Fruit fly (Drosophila melanogaster) whole organism, embryonic: ENCODE data around the gene trbd.
A peak's percentile ranks its signal among the peaks of the same experiment; 100 is the strongest.

ENCODE experiments used
- Bgb ChIP-seq: fragments of 200-800 bp; sonication (Bioruptor generic); IDR thresholded peaks from 2 replicates; pipeline ENCODE4 v1.3.6; 2022; ENCODE audit warnings: missing biosample characterization, missing genetic modification characterization; ENCODE audit not compliant: partially characterized antibody
- CG10267 ChIP-seq: fragments of 200-800 bp; sonication (Bioruptor generic); optimal IDR thresholded peaks from 2 replicates; lab custom pipeline; 2018; ENCODE audit warnings: missing biosample characterization, mild to moderate bottlenecking, missing genetic modification characterization, moderate library complexity
- CG11456 ChIP-seq: fragments of 200-800 bp; sonication (Bioruptor generic); IDR thresholded peaks from 3 replicates; pipeline ENCODE4 v1.3.6; 2022; ENCODE audit warnings: missing biosample characterization, missing genetic modification characterization
- CG12391 ChIP-seq: fragments of 200-800 bp; sonication (Bioruptor generic); optimal IDR thresholded peaks from 3 replicates; lab custom pipeline; 2018; ENCODE audit warnings: missing biosample characterization, mild to moderate bottlenecking, missing genetic modification characterization, moderate library complexity
- CG13424 ChIP-seq: fragments of 200-800 bp; sonication (Bioruptor generic); optimal IDR thresholded peaks from 2 replicates; lab custom pipeline; 2019; ENCODE audit warnings: missing biosample characterization, mild to moderate bottlenecking, missing genetic modification characterization, moderate library complexity
- CG14050 ChIP-seq: fragments of 200-800 bp; sonication (Bioruptor generic); IDR thresholded peaks from 3 replicates; pipeline ENCODE4 v1.3.6; 2022; ENCODE audit warnings: missing biosample characterization, missing genetic modification characterization
- CG14965 ChIP-seq: fragments of 200-800 bp; sonication (Bioruptor generic); optimal IDR thresholded peaks from 2 replicates; lab custom pipeline; 2016; ENCODE audit warnings: missing biosample characterization, missing genetic modification characterization, borderline replicate concordance
- CG15269 ChIP-seq: fragments of 200-800 bp; sonication (Bioruptor generic); optimal IDR thresholded peaks from 2 replicates; lab custom pipeline; 2018; ENCODE audit warnings: missing biosample characterization, mild to moderate bottlenecking, missing genetic modification characterization, moderate library complexity
- CG17802 ChIP-seq: fragments of 200-800 bp; sonication (Bioruptor generic); optimal IDR thresholded peaks from 2 replicates; lab custom pipeline; 2018; ENCODE audit warnings: missing biosample characterization, mild to moderate bottlenecking, missing genetic modification characterization, moderate library complexity
- CG1792 ChIP-seq: fragments of 200-800 bp; sonication (Bioruptor generic); optimal IDR thresholded peaks from 2 replicates; lab custom pipeline; 2016; ENCODE audit warnings: missing biosample characterization, missing genetic modification characterization
- CG2678 ChIP-seq: fragments of 200-800 bp; sonication (Bioruptor generic); optimal IDR thresholded peaks from 3 replicates; lab custom pipeline; 2019; ENCODE audit warnings: missing biosample characterization, mild to moderate bottlenecking, missing genetic modification characterization, moderate library complexity
- CG30431 ChIP-seq: fragments of 200-800 bp; sonication (Bioruptor generic); optimal IDR thresholded peaks from 2 replicates; lab custom pipeline; 2017; ENCODE audit warnings: missing biosample characterization, missing genetic modification characterization
- CG34224 ChIP-seq: fragments of 200-800 bp; sonication (Bioruptor generic); IDR thresholded peaks from 3 replicates; pipeline ENCODE4 v1.3.6; 2022; ENCODE audit warnings: missing biosample characterization, missing genetic modification characterization; ENCODE audit not compliant: partially characterized antibody
- CG34422 ChIP-seq: fragments of 200-800 bp; sonication (Bioruptor generic); IDR thresholded peaks from 3 replicates; pipeline ENCODE4 v1.3.6; 2022; ENCODE audit warnings: missing biosample characterization, missing genetic modification characterization
- CG4328 ChIP-seq: fragments of 200-800 bp; sonication (Bioruptor generic); optimal IDR thresholded peaks from 3 replicates; lab custom pipeline; 2017; ENCODE audit warnings: missing biosample characterization, missing genetic modification reagents, missing genetic modification characterization
- CG4360 ChIP-seq: fragments of 200-800 bp; sonication (Bioruptor generic); IDR thresholded peaks from 2 replicates; pipeline ENCODE4 v1.3.6; 2022; ENCODE audit warnings: missing biosample characterization, missing genetic modification characterization
- CG4404 ChIP-seq: fragments of 200-800 bp; sonication (Bioruptor generic); IDR thresholded peaks from 2 replicates; pipeline ENCODE4 v1.3.6; 2022; ENCODE audit warnings: missing biosample characterization, missing genetic modification characterization
- CG4424 ChIP-seq: fragments of 200-800 bp; sonication (Bioruptor generic); optimal IDR thresholded peaks from 3 replicates; lab custom pipeline; 2016; ENCODE audit warnings: missing biosample characterization, missing genetic modification characterization
- CG6689 ChIP-seq: fragments of 200-800 bp; sonication (Bioruptor generic); IDR thresholded peaks from 2 replicates; pipeline ENCODE4 v1.3.6; 2022; ENCODE audit warnings: missing biosample characterization, missing genetic modification characterization
- CG6854 ChIP-seq: fragments of 200-800 bp; sonication (Bioruptor generic); optimal IDR thresholded peaks from 3 replicates; lab custom pipeline; 2017; ENCODE audit warnings: missing biosample characterization, mild to moderate bottlenecking, missing genetic modification characterization
- CG8290 ChIP-seq, 3 experiments: fragments of 200-800 bp; sonication (Bioruptor generic); optimal IDR thresholded peaks; 2 replicates each; lab custom pipeline; 2016 to 2019; ENCODE audit warnings: missing biosample characterization in 3 of 3, missing genetic modification characterization in 3 of 3, mild to moderate bottlenecking in 2 of 3, moderate library complexity in 1 of 3
- CG9817 ChIP-seq: fragments of 200-800 bp; sonication (Bioruptor generic); optimal IDR thresholded peaks from 2 replicates; lab custom pipeline; 2018; ENCODE audit warnings: missing biosample characterization, mild to moderate bottlenecking, missing genetic modification characterization, moderate library complexity
- CG9932 ChIP-seq: fragments of 200-800 bp; sonication (Bioruptor generic); IDR thresholded peaks from 2 replicates; pipeline ENCODE4 v1.3.6; 2022; ENCODE audit warnings: missing biosample characterization, missing genetic modification characterization
- CrebB ChIP-seq: fragments of 200-800 bp; sonication (Bioruptor generic); optimal IDR thresholded peaks from 3 replicates; lab custom pipeline; 2018; ENCODE audit warnings: missing biosample characterization, mild to moderate bottlenecking, missing genetic modification characterization
- D19B ChIP-seq: fragments of 200-800 bp; sonication (Bioruptor generic); optimal IDR thresholded peaks from 2 replicates; lab custom pipeline; 2017; ENCODE audit warnings: missing biosample characterization, mild to moderate bottlenecking, missing genetic modification characterization
- Dbx ChIP-seq: fragments of 200-800 bp; sonication (Bioruptor generic); IDR thresholded peaks from 3 replicates; pipeline ENCODE4 v1.3.6; 2022; ENCODE audit warnings: missing biosample characterization, missing genetic modification characterization
- Deaf1 ChIP-seq: fragments of 200-800 bp; optimal IDR thresholded peaks from 3 replicates; lab custom pipeline; 2019; ENCODE audit warnings: missing biosample characterization, mild to moderate bottlenecking, missing genetic modification characterization, moderate library complexity
- Dll ChIP-seq: fragments of 200-800 bp; sonication (Bioruptor generic); IDR thresholded peaks from 4 replicates; pipeline ENCODE4 v1.3.6; 2022; ENCODE audit warnings: missing biosample characterization, missing genetic modification characterization; ENCODE audit not compliant: partially characterized antibody
- Dref ChIP-seq: fragments of 200-800 bp; sonication (Bioruptor generic); IDR thresholded peaks from 2 replicates; pipeline ENCODE4 v1.3.6; 2022; ENCODE audit warnings: missing biosample characterization, missing genetic modification characterization
- H2.0 ChIP-seq: fragments of 200-800 bp; sonication (Bioruptor generic); IDR thresholded peaks from 2 replicates; pipeline ENCODE4 v1.3.6; 2022; ENCODE audit warnings: missing biosample characterization, missing genetic modification characterization
- Hsf ChIP-seq: fragments of 200-800 bp; sonication (Bioruptor generic); optimal IDR thresholded peaks from 3 replicates; lab custom pipeline; 2016; ENCODE audit warnings: missing biosample characterization, missing genetic modification characterization
- MBD-R2 ChIP-seq: fragments of 200-800 bp; sonication (Bioruptor generic); IDR thresholded peaks from 2 replicates; pipeline ENCODE4 v1.3.6; 2022; ENCODE audit warnings: missing biosample characterization, missing genetic modification characterization
- Myb ChIP-seq: fragments of 200-800 bp; sonication (Bioruptor generic); optimal IDR thresholded peaks from 2 replicates; lab custom pipeline; 2016; ENCODE audit warnings: missing biosample characterization, missing genetic modification characterization
- TFAM ChIP-seq: fragments of 200-800 bp; sonication (Bioruptor generic); optimal IDR thresholded peaks from 2 replicates; lab custom pipeline; 2017; ENCODE audit warnings: missing biosample characterization, missing genetic modification characterization, inconsistent platforms
- Vsx1 ChIP-seq: fragments of 200-800 bp; sonication (Bioruptor generic); optimal IDR thresholded peaks from 2 replicates; lab custom pipeline; 2017; ENCODE audit warnings: missing biosample characterization, mild to moderate bottlenecking, missing genetic modification characterization, missing genetic modification reagents
- YL-1 ChIP-seq: fragments of 200-800 bp; sonication (Bioruptor generic); optimal IDR thresholded peaks from 3 replicates; lab custom pipeline; 2017; ENCODE audit warnings: missing biosample characterization, mild to moderate bottlenecking, missing genetic modification characterization
- bigmax ChIP-seq: fragments of 200-800 bp; sonication (Bioruptor generic); optimal IDR thresholded peaks from 2 replicates; lab custom pipeline; 2018; ENCODE audit warnings: missing biosample characterization, mild to moderate bottlenecking, missing genetic modification characterization
- emc ChIP-seq: fragments of 200-800 bp; sonication (Bioruptor generic); optimal IDR thresholded peaks from 2 replicates; lab custom pipeline; 2016; ENCODE audit warnings: missing biosample characterization, missing genetic modification characterization
- esg ChIP-seq: fragments of 200-800 bp; sonication (Bioruptor generic); conservative IDR thresholded peaks from 2 replicates; pipeline ENCODE4 v1.3.6; 2022; ENCODE audit warnings: missing biosample characterization, missing genetic modification characterization
- ewg ChIP-seq: fragments of 200-800 bp; sonication (Bioruptor generic); optimal IDR thresholded peaks from 3 replicates; lab custom pipeline; 2017; ENCODE audit warnings: mild to moderate bottlenecking, missing biosample characterization, missing genetic modification reagents, missing genetic modification characterization
- eyg ChIP-seq: fragments of 200-800 bp; sonication (Bioruptor generic); optimal IDR thresholded peaks from 3 replicates; lab custom pipeline; 2016; ENCODE audit warnings: missing biosample characterization, missing genetic modification characterization
- hb ChIP-seq: fragments of 200-800 bp; sonication (Bioruptor generic); IDR thresholded peaks from 3 replicates; pipeline ENCODE4 v1.3.6; 2022; ENCODE audit warnings: missing biosample characterization, missing genetic modification characterization; ENCODE audit not compliant: partially characterized antibody
- jumu ChIP-seq: fragments of 200-800 bp; sonication (Bioruptor generic); optimal IDR thresholded peaks from 3 replicates; lab custom pipeline; 2016; ENCODE audit warnings: missing biosample characterization, missing genetic modification characterization
- knrl ChIP-seq: fragments of 200-800 bp; sonication (Bioruptor generic); IDR thresholded peaks from 3 replicates; pipeline ENCODE4 v1.3.6; 2022; ENCODE audit warnings: missing biosample characterization, missing genetic modification characterization; ENCODE audit not compliant: partially characterized antibody
- nerfin-2 ChIP-seq: fragments of 200-800 bp; sonication (Bioruptor generic); IDR thresholded peaks from 2 replicates; pipeline ENCODE4 v1.3.6; 2022; ENCODE audit warnings: missing biosample characterization, missing genetic modification characterization; ENCODE audit not compliant: partially characterized antibody
- sc ChIP-seq, 3 experiments: fragments of >200 bp in 2 of 3; fragments of 200-800 bp in 1 of 3; sonication (Bioruptor generic) in 1 of 3; optimal IDR thresholded peaks; 2 replicates in 2 of 3; 3 replicates in 1 of 3; lab custom pipeline; 2017; ENCODE audit warnings: mild to moderate bottlenecking in 1 of 3, missing biosample characterization in 1 of 3, missing genetic modification characterization in 1 of 3, missing genetic modification reagents in 1 of 3
- stc ChIP-seq: fragments of 200-800 bp; sonication (Bioruptor generic); IDR thresholded peaks from 2 replicates; pipeline ENCODE4 v1.3.6; 2022; ENCODE audit warnings: missing biosample characterization, missing genetic modification characterization
- usp ChIP-seq: fragments of >200 bp; optimal IDR thresholded peaks from 2 replicates; lab custom pipeline; 2017; ENCODE audit warnings: missing biosample characterization, missing genetic modification characterization

trbd gene

DNA sequence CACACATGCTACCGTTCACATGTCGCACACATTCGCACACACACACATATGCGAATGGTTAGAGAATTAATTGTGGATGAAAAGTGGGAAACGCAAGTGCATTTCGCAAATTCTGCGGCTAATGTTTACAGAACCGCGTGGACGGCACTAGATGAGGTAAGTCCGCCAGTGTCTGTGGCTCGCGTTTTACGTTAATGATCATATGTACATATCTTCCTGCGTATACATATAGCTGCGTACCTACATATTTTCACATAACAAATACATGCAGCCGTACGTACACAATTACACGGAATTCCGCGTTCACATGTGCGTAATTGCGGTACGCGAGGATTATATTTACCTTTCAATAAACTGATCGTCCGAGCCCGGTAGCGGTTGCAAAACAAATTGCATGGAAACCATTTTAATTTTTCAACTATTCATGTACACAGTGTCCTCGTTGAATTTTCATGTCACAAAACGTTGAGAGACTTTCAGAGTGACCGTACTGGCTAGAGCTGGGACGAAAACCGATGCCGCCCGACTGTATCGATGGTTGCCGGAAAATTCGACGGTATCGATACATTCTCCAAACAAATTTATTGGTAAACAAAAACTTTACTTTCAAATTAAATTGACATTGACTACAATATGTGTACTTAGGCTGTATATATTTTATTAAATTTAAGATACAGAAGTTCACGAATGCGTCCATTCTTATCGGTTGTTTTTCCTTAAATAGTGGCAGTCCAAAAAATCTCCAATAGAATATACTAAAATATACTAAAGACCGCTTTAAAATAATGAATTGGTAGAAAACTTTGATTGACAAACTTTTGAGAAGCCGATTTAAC, 14.5 kb upstream of the trbd start, which contains the start of gene hyd (continued):
- TF ChIP-seq stc (GFP tag; lab: Robert Waterston, UW) (no peak), CG4424 (GFP tag; lab: Kevin White, UChicago) (peak; percentile 2), Dbx (GFP tag; lab: Robert Waterston, UW) (no peak), bigmax (GFP tag; lab: Kevin White, UChicago) (no peak), YL-1 (GFP tag; lab: Kevin White, UChicago) (peak; percentile 76), Hsf (GFP tag; lab: Kevin White, UChicago) (no peak), Bgb (GFP tag; lab: Robert Waterston, UW) (peak; percentile 85), CG12391 (tag; lab: Kevin White, UChicago) (no peak), CG14050 (no peak), emc (GFP tag; lab: Kevin White, UChicago) (no peak), Deaf1 (tag; lab: Kevin White, UChicago) (no peak), knrl (GFP tag; lab: Robert Waterston, UW) (peak; percentile 84), CG4328 (GFP tag; lab: Kevin White, UChicago) (no peak), CG4360 (GFP tag; lab: Robert Waterston, UW) (no peak), CG1792 (GFP tag; lab: Kevin White, UChicago) (peak; percentile 36), CG9932 (GFP tag; lab: Robert Waterston, UW) (peak; percentile 45), nerfin-2 (GFP tag; lab: Robert Waterston, UW) (peak; percentile 61; the same call in 1 of the 2 replicates), CG6689 (GFP tag; lab: Robert Waterston, UW) (no peak), Vsx1 (GFP tag; lab: Kevin White, UChicago) (no peak), D19B (GFP tag; lab: Kevin White, UChicago) (no peak), CG9817 (no peak), CG11456 (GFP tag; lab: Robert Waterston, UW) (no peak), CG8290 (GFP tag; optimal IDR thresholded peaks at IDR 0.05; lab: Kevin White, UChicago) (no peak), CG8290 (tag; optimal IDR thresholded peaks at IDR 0.05; lab: Kevin White, UChicago) (no peak), eyg (no peak), hb (GFP tag; lab: Robert Waterston, UW) (peak; percentile 74; the same call in 2 of the 3 replicates), CG10267 (peak; percentile 43), CG34422 (GFP tag; lab: Robert Waterston, UW) (peak; percentile 71; the same call in 1 of the 3 replicates), sc (optimal IDR thresholded peaks at IDR 0.05; lab: Kevin White, UChicago) (no peak), sc (GFP tag; optimal IDR thresholded peaks at IDR 0.05; lab: Kevin White, UChicago) (no peak), CG34224 (GFP tag; lab: Robert Waterston, UW) (peak; percentile 74), usp (no peak), Dll (GFP tag; lab: Robert Waterston, UW) (peak; percentile 92), H2.0 (GFP tag; lab: Robert Waterston, UW) (no peak), jumu (GFP tag; lab: Kevin White, UChicago) (no peak), CG2678 (tag; lab: Kevin White, UChicago) (no peak), CG6854 (no peak), TFAM (no peak), Myb (GFP tag; lab: Kevin White, UChicago) (peak; percentile 76), CG17802 (no peak), CG14965 (GFP tag; lab: Kevin White, UChicago) (no peak), CG13424 (tag; lab: Kevin White, UChicago) (no peak), Dref (GFP tag; lab: Robert Waterston, UW) (peak; percentile 89), MBD-R2 (peak; percentile 54), CG15269 (tag; lab: Kevin White, UChicago) (no peak), esg (GFP tag; lab: Robert Waterston, UW) (no peak), ewg (GFP tag; lab: Kevin White, UChicago) (no peak), CG4404 (GFP tag; lab: Robert Waterston, UW) (no peak), CrebB (tag; lab: Kevin White, UChicago) (no peak), CG30431 (no peak)
